Worm (Caenorhabditis elegans): ENCODE results near the gene nmat-1.

ce11 chrX:11965163-11965562 lies 52.7 kb downstream of the nmat-1 start:
- TF ChIP-seq elt-4 (tag; optimal IDR thresholded peaks at IDR 0.05): no peak
- TF ChIP-seq ama-1 (optimal IDR thresholded peaks at IDR 0.05): no peak
- TF ChIP-seq fkh-10 (GFP tag; optimal IDR thresholded peaks at IDR 0.05): no peak
- TF ChIP-seq madf-2 (tag; optimal IDR thresholded peaks at IDR 0.05): no peak
